Worm (Caenorhabditis elegans) whole organism, young adult: ENCODE results near the gene ptp-8.

Experiments
- B0336.3 ChIP-seq: fragments of 200-800 bp; sonication (Bioruptor generic); IDR thresholded peaks from 2 replicates; pipeline ENCODE4 v1.3.6; 2022; ENCODE audit warnings: missing genetic modification characterization, missing compliant biosample characterization
- C17E4.6 ChIP-seq: fragments of 200-800 bp; sonication (Bioruptor generic); IDR thresholded peaks from 2 replicates; pipeline ENCODE4 v1.3.6; 2022; ENCODE audit warnings: missing genetic modification reagents, missing genetic modification characterization, missing compliant biosample characterization
- F10E7.11 ChIP-seq: sonication (generic microtip); optimal IDR thresholded peaks from 2 replicates; lab custom pipeline; 2017; ENCODE audit warnings: mild to moderate bottlenecking, missing genetic modification characterization, moderate library complexity, missing compliant biosample characterization
- F33H1.4 ChIP-seq: fragments of 200-800 bp; sonication (Bioruptor generic); IDR thresholded peaks from 2 replicates; pipeline ENCODE4 v1.3.6; 2022; ENCODE audit warnings: missing genetic modification reagents, missing genetic modification characterization, missing compliant biosample characterization
- F52B5.7 ChIP-seq: sonication (generic microtip); optimal IDR thresholded peaks from 2 replicates; lab custom pipeline; 2016; ENCODE audit warnings: mild to moderate bottlenecking, missing genetic modification characterization, missing compliant biosample characterization
- K11D2.4 ChIP-seq: fragments of 200-800 bp; sonication (Bioruptor generic); IDR thresholded peaks from 2 replicates; pipeline ENCODE4 v1.3.6; 2022; ENCODE audit warnings: missing genetic modification reagents, missing genetic modification characterization, missing compliant biosample characterization
- K12H6.12 ChIP-seq: fragments of 200-800 bp; sonication (Bioruptor generic); optimal IDR thresholded peaks from 2 replicates; lab custom pipeline; 2018; ENCODE audit warnings: mild to moderate bottlenecking, missing genetic modification characterization, missing compliant biosample characterization
- ZK185.1 ChIP-seq: sonication (generic microtip); optimal IDR thresholded peaks from 2 replicates; lab custom pipeline; 2016; ENCODE audit warnings: mild to moderate bottlenecking, missing genetic modification characterization, missing compliant biosample characterization; ENCODE audit not compliant: poor library complexity, severe bottlenecking
- aptf-2 ChIP-seq: fragments of 200-800 bp; sonication (Bioruptor generic); conservative IDR thresholded peaks from 2 replicates; pipeline ENCODE4 v1.3.6; 2022; ENCODE audit warnings: missing genetic modification reagents, missing genetic modification characterization, missing compliant biosample characterization
- aptf-3 ChIP-seq: fragments of 200-800 bp; sonication (Bioruptor generic); IDR thresholded peaks from 2 replicates; pipeline ENCODE4 v1.3.6; 2022; ENCODE audit warnings: missing genetic modification characterization, missing compliant biosample characterization
- athp-1 ChIP-seq: sonication (generic microtip); optimal IDR thresholded peaks from 2 replicates; lab custom pipeline; 2017; ENCODE audit warnings: mild to moderate bottlenecking, missing genetic modification characterization, missing compliant biosample characterization
- attf-5 ChIP-seq: fragments of 200-800 bp; sonication (Bioruptor generic); optimal IDR thresholded peaks from 2 replicates; lab custom pipeline; 2018; ENCODE audit warnings: mild to moderate bottlenecking, missing genetic modification characterization, missing compliant biosample characterization
- cebp-1 ChIP-seq, 2 experiments: fragments of 200-800 bp in 1 of 2; sonication (Bioruptor generic) in 1 of 2; sonication (generic microtip) in 1 of 2; IDR thresholded peaks in 1 of 2; optimal IDR thresholded peaks in 1 of 2; 2 replicates each; pipeline versions ENCODE4 v1.3.6 to Lab custom; 2017 to 2022; ENCODE audit warnings: missing compliant biosample characterization in 2 of 2, missing genetic modification characterization in 2 of 2, mild to moderate bottlenecking in 1 of 2, missing genetic modification reagents in 1 of 2, moderate library complexity in 1 of 2
- cebp-2 ChIP-seq: fragments of 200-800 bp; sonication (Bioruptor generic); IDR thresholded peaks from 2 replicates; pipeline ENCODE4 v1.3.6; 2022; ENCODE audit warnings: missing genetic modification characterization, missing compliant biosample characterization
- ceh-27 ChIP-seq: fragments of 200-800 bp; sonication (Bioruptor generic); optimal IDR thresholded peaks from 2 replicates; lab custom pipeline; 2018; ENCODE audit warnings: mild to moderate bottlenecking, missing genetic modification characterization, moderate library complexity, missing compliant biosample characterization
- ceh-79 ChIP-seq: sonication (generic microtip); optimal IDR thresholded peaks from 2 replicates; lab custom pipeline; 2017; ENCODE audit warnings: mild to moderate bottlenecking, missing genetic modification characterization, missing compliant biosample characterization
- chd-7 ChIP-seq: sonication (generic microtip); optimal IDR thresholded peaks from 2 replicates; lab custom pipeline; 2016; ENCODE audit warnings: mild to moderate bottlenecking, missing genetic modification characterization, moderate library complexity, missing compliant biosample characterization
- dpff-1 ChIP-seq: sonication (generic microtip); optimal IDR thresholded peaks from 2 replicates; lab custom pipeline; 2017; ENCODE audit warnings: mild to moderate bottlenecking, missing genetic modification characterization, missing compliant biosample characterization
- egl-18 ChIP-seq: fragments of 200-800 bp; sonication (Bioruptor generic); IDR thresholded peaks from 2 replicates; pipeline ENCODE4 v1.3.6; 2022; ENCODE audit warnings: missing genetic modification reagents, missing genetic modification characterization, missing compliant biosample characterization
- ets-4 ChIP-seq: fragments of 200-800 bp; sonication (Bioruptor generic); optimal IDR thresholded peaks from 2 replicates; lab custom pipeline; 2018; ENCODE audit warnings: mild to moderate bottlenecking, missing genetic modification characterization, missing compliant biosample characterization
- hmg-1.2 ChIP-seq: fragments of 200-800 bp; sonication (Bioruptor generic); IDR thresholded peaks from 2 replicates; pipeline ENCODE4 v1.3.6; 2022; ENCODE audit warnings: missing genetic modification reagents, missing genetic modification characterization, missing compliant biosample characterization
- let-607 ChIP-seq, 2 experiments: fragments of 200-800 bp in 1 of 2; sonication (Bioruptor generic) in 1 of 2; sonication (generic microtip) in 1 of 2; optimal IDR thresholded peaks; 2 replicates each; lab custom pipeline; 2016 to 2018; ENCODE audit warnings: mild to moderate bottlenecking in 2 of 2, missing compliant biosample characterization in 2 of 2, missing genetic modification characterization in 2 of 2, moderate library complexity in 2 of 2, missing genotype in 1 of 2
- madf-3 ChIP-seq: fragments of 200-800 bp; sonication (Bioruptor generic); IDR thresholded peaks from 2 replicates; pipeline ENCODE4 v1.3.6; 2022; ENCODE audit warnings: missing genetic modification reagents, missing genetic modification characterization, missing compliant biosample characterization
- madf-6 ChIP-seq: fragments of 200-800 bp; sonication (Bioruptor generic); IDR thresholded peaks from 2 replicates; pipeline ENCODE4 v1.3.6; 2022; ENCODE audit warnings: missing genetic modification reagents, missing genetic modification characterization, missing compliant biosample characterization
- mcd-1 ChIP-seq: fragments of 200-800 bp; sonication (Bioruptor generic); IDR thresholded peaks from 2 replicates; pipeline ENCODE4 v1.3.6; 2022; ENCODE audit warnings: missing genetic modification reagents, missing genetic modification characterization, missing compliant biosample characterization
- nfya-1 ChIP-seq: sonication (generic microtip); optimal IDR thresholded peaks from 2 replicates; lab custom pipeline; 2017; ENCODE audit warnings: antibody characterized with exemption, missing compliant biosample characterization, missing genetic modification characterization, borderline replicate concordance; ENCODE audit not compliant: insufficient read depth
- nfya-2 ChIP-seq: fragments of 200-800 bp; sonication (Bioruptor generic); IDR thresholded peaks from 2 replicates; pipeline ENCODE4 v1.3.6; 2022; ENCODE audit warnings: missing genetic modification reagents, missing genetic modification characterization, missing compliant biosample characterization
- nhr-80 ChIP-seq: sonication (generic microtip); optimal IDR thresholded peaks from 2 replicates; lab custom pipeline; 2016; ENCODE audit warnings: missing genetic modification characterization, missing compliant biosample characterization
- pbrm-1 ChIP-seq: fragments of 200-800 bp; sonication (Bioruptor generic); IDR thresholded peaks from 2 replicates; pipeline ENCODE4 v1.3.6; 2022; ENCODE audit warnings: missing genetic modification reagents, missing genetic modification characterization, missing compliant biosample characterization
- somi-1 ChIP-seq: fragments of 200-800 bp; sonication (Bioruptor generic); optimal IDR thresholded peaks from 2 replicates; lab custom pipeline; 2018; ENCODE audit warnings: mild to moderate bottlenecking, missing genetic modification characterization, missing compliant biosample characterization
- ztf-22 ChIP-seq: fragments of 200-800 bp; sonication (Bioruptor generic); optimal IDR thresholded peaks from 2 replicates; lab custom pipeline; 2018; ENCODE audit warnings: mild to moderate bottlenecking, missing genetic modification characterization, moderate library complexity, missing compliant biosample characterization
- ztf-28 ChIP-seq: fragments of 200-800 bp; sonication (Bioruptor generic); IDR thresholded peaks from 2 replicates; pipeline ENCODE4 v1.3.6; 2022; ENCODE audit warnings: missing genetic modification reagents, missing genetic modification characterization, missing compliant biosample characterization

The ptp-8 gene

ce11 chrIV:7391534-7392343, 9.9 kb downstream of the ptp-8 start (continued):
- TF ChIP-seq ets-4 (GFP tag; lab: Kevin White, UChicago) (no peak), egl-18 (no peak), K11D2.4 (GFP tag; lab: Robert Waterston, UW) (no peak; the same call in 1 of the 2 replicates), nfya-1 (tag; lab: Kevin White, UChicago) (no peak), chd-7 (no peak), ceh-27 (GFP tag; lab: Kevin White, UChicago) (no peak)

ce11 chrIV:7393700-7394099, 11.8 kb downstream of the ptp-8 start, which contains the start of gene pitr-1:
Gene pitr-1, plus strand, starts transcription at chrIV:7394085.
- TF ChIP-seq attf-5 (GFP tag; lab: Kevin White, UChicago) (peak; percentile 16), cebp-2 (GFP tag; lab: Robert Waterston, UW) (no peak), ZK185.1 (tag; lab: Kevin White, UChicago) (peak; percentile 3), cebp-1 (GFP tag; IDR thresholded peaks at IDR 0.05; lab: Robert Waterston, UW) (no peak), cebp-1 (tag; optimal IDR thresholded peaks at IDR 0.05; lab: Kevin White, UChicago) (peak; percentile 15), nhr-80 (tag; lab: Kevin White, UChicago) (peak; percentile 60), mcd-1 (GFP tag; lab: Robert Waterston, UW) (no peak)

- TF ChIP-seq B0336.3 (GFP tag; lab: Robert Waterston, UW) (peak; percentile 34; the same call in 1 of the 2 replicates), somi-1 (GFP tag; lab: Kevin White, UChicago) (no peak), let-607 (tag; optimal IDR thresholded peaks at IDR 0.05; lab: Kevin White, UChicago) (peak in 1 of 2 experiments; percentile 4), aptf-3 (0 out of 2 replicates have a peak, but pooled peaks have one; percentile 22), F33H1.4 (GFP tag; lab: Robert Waterston, UW) (no peak), dpff-1 (tag; lab: Kevin White, UChicago) (peak; percentile 44), ztf-22 (GFP tag; lab: Kevin White, UChicago) (no peak), K12H6.12 (tag; lab: Kevin White, UChicago) (peak; percentile 10), F52B5.7 (tag; lab: Kevin White, UChicago) (peak; percentile 66), ztf-28 (no peak), pbrm-1 (GFP tag; lab: Robert Waterston, UW) (peak; percentile 57; the same call in 1 of the 2 replicates), aptf-2 (GFP tag; lab: Robert Waterston, UW) (no peak), nfya-2 (GFP tag; lab: Robert Waterston, UW) (0 out of 2 replicates have a peak, but pooled peaks have one; percentile 50), hmg-1.2 (GFP tag; lab: Robert Waterston, UW) (no peak), ceh-79 (tag; lab: Kevin White, UChicago) (no peak), madf-6 (GFP tag; lab: Robert Waterston, UW) (0 out of 2 replicates have a peak, but pooled peaks have one; percentile 13), cebp-1 (GFP tag; IDR thresholded peaks at IDR 0.05; lab: Robert Waterston, UW) (no peak), cebp-1 (tag; optimal IDR thresholded peaks at IDR 0.05; lab: Kevin White, UChicago) (peak; percentile 51), C17E4.6 (GFP tag; lab: Robert Waterston, UW) (no peak), madf-3 (0 out of 2 replicates have a peak, but pooled peaks have one; percentile 55), athp-1 (tag; lab: Kevin White, UChicago) (peak; percentile 44), chd-7 (peak; percentile 12), F10E7.11 (tag; lab: Kevin White, UChicago) (no peak)
Observed at ce11 chrIV:7397507-7397906, 15.7 kb downstream of the ptp-8 start.
